Worm (Caenorhabditis elegans): ENCODE measurements around the gene ubxn-4.
A peak's percentile ranks its signal among the peaks of the same experiment; 100 is the strongest.

Gene ubxn-4

ce11 chrIII:8417968-8418267, 12.6 kb upstream of the ubxn-4 start, which contains the start of gene sor-1:
sor-1 (plus strand) TSS chrIII:8418168.
- TF ChIP-seq jun-1 (tag; optimal IDR thresholded peaks at IDR 0.05), result no peak
- TF ChIP-seq ama-1 (optimal IDR thresholded peaks at IDR 0.05), result peak; percentile 12
- no peak for TF ChIP-seq ceh-82 (tag; optimal IDR thresholded peaks at IDR 0.05)
- no peak for TF ChIP-seq unc-39 (tag; optimal IDR thresholded peaks at IDR 0.05)
- no peak for TF ChIP-seq snpc-4 (tag; optimal IDR thresholded peaks at IDR 0.05)

- TF ChIP-seq nhr-11 (tag; optimal IDR thresholded peaks at IDR 0.05) (peak; percentile 67), nhr-43 (tag; optimal IDR thresholded peaks at IDR 0.05; ENCODE audit: poor library complexity, severe bottlenecking) (peak; percentile 43), mml-1 (tag; optimal IDR thresholded peaks at IDR 0.05) (no peak), fos-1 (tag; optimal IDR thresholded peaks at IDR 0.05) (no peak), ceh-82 (tag; optimal IDR thresholded peaks at IDR 0.05) (peak; percentile 89), nhr-28 (tag; optimal IDR thresholded peaks at IDR 0.05) (no peak), egl-5 (tag; optimal IDR thresholded peaks at IDR 0.05) (peak; percentile 93), elt-3 (tag; optimal IDR thresholded peaks at IDR 0.05) (no peak), sea-2 (GFP tag; optimal IDR thresholded peaks at IDR 0.05) (peak; percentile 35), ceh-16 (tag; optimal IDR thresholded peaks at IDR 0.05) (no peak), R02D3.7 (tag; optimal IDR thresholded peaks at IDR 0.05) (peak; percentile 86), nhr-237 (tag; optimal IDR thresholded peaks at IDR 0.05) (no peak), lin-39 (tag; optimal IDR thresholded peaks at IDR 0.05) (peak; percentile 91), snpc-4 (tag; optimal IDR thresholded peaks at IDR 0.05) (peak; percentile 79), mdl-1 (tag; optimal IDR thresholded peaks at IDR 0.05) (peak; percentile 74), ceh-9 (tag; optimal IDR thresholded peaks at IDR 0.05) (no peak), pqm-1 (tag; optimal IDR thresholded peaks at IDR 0.05) (peak; percentile 79), egl-27 (tag; optimal IDR thresholded peaks at IDR 0.05) (no peak), lin-15B (tag; optimal IDR thresholded peaks at IDR 0.05) (peak; percentile 94), jun-1 (tag; optimal IDR thresholded peaks at IDR 0.05) (peak; percentile 67), elt-2 (tag; optimal IDR thresholded peaks at IDR 0.05) (peak; percentile 77), lsy-12 (tag; optimal IDR thresholded peaks at IDR 0.05) (peak; percentile 95), ceh-28 (tag; optimal IDR thresholded peaks at IDR 0.05) (peak; percentile 97), ztf-11 (tag; optimal IDR thresholded peaks at IDR 0.05) (peak; percentile 24), nhr-67 (tag; optimal IDR thresholded peaks at IDR 0.05) (no peak), nhr-25 (tag; optimal IDR thresholded peaks at IDR 0.05) (peak; percentile 91), nhr-76 (tag; optimal IDR thresholded peaks at IDR 0.05) (no peak), unc-62 (GFP tag; optimal IDR thresholded peaks at IDR 0.05) (peak; percentile 94), ZK546.5 (tag; optimal IDR thresholded peaks at IDR 0.05) (peak; percentile 5), unc-39 (tag; optimal IDR thresholded peaks at IDR 0.05) (peak; percentile 30), skn-1 (tag; optimal IDR thresholded peaks at IDR 0.05) (peak; percentile 32), tbx-2 (tag; optimal IDR thresholded peaks at IDR 0.05) (peak; percentile 76), zag-1 (tag; optimal IDR thresholded peaks at IDR 0.05) (peak; percentile 82), nhr-12 (tag; optimal IDR thresholded peaks at IDR 0.05) (no peak), aly-2 (tag; optimal IDR thresholded peaks at IDR 0.05) (no peak), ztf-4 (tag; optimal IDR thresholded peaks at IDR 0.05) (no peak), pha-4 (tag; optimal IDR thresholded peaks at IDR 0.05) (peak; percentile 86), nhr-77 (tag; optimal IDR thresholded peaks at IDR 0.05) (no peak), nfya-1 (tag; optimal IDR thresholded peaks at IDR 0.05; ENCODE audit: insufficient read depth) (peak; percentile 100), elt-1 (tag; optimal IDR thresholded peaks at IDR 0.05) (peak; percentile 53), eor-1 (tag; optimal IDR thresholded peaks at IDR 0.05) (no peak), ama-1 (optimal IDR thresholded peaks at IDR 0.05) (no peak), fkh-10 (GFP tag; optimal IDR thresholded peaks at IDR 0.05) (peak; percentile 58), hmg-11 (tag; optimal IDR thresholded peaks at IDR 0.05) (peak; percentile 76), nhr-23 (tag; optimal IDR thresholded peaks at IDR 0.05) (peak; percentile 89), fkh-2 (tag; optimal IDR thresholded peaks at IDR 0.05) (peak; percentile 85), daf-12 (tag; optimal IDR thresholded peaks at IDR 0.05) (no peak)
Observed at ce11 chrIII:8417192-8417967, 12.0 kb upstream of the ubxn-4 start.

All from whole organism, L3 larva.